Fruit fly (Drosophila melanogaster) whole organism, embryonic: ENCODE results near the gene CG16903.

Experiments used
- Abd-B ChIP-seq: fragments of 200-800 bp; sonication (Bioruptor generic); optimal IDR thresholded peaks from 2 replicates; lab custom pipeline; 2018; ENCODE audit warnings: missing biosample characterization, mild to moderate bottlenecking, missing genetic modification characterization, moderate library complexity
- Antp ChIP-seq: fragments of 200-800 bp; sonication (Bioruptor generic); optimal IDR thresholded peaks from 3 replicates; lab custom pipeline; 2016; ENCODE audit warnings: missing biosample characterization, missing genetic modification characterization
- CG11247 ChIP-seq: fragments of 200-800 bp; sonication (Bioruptor generic); IDR thresholded peaks from 2 replicates; pipeline ENCODE4 v1.3.6; 2022; ENCODE audit warnings: missing biosample characterization, missing genetic modification characterization
- CG11695 ChIP-seq: fragments of 200-800 bp; sonication (Bioruptor generic); IDR thresholded peaks from 3 replicates; pipeline ENCODE4 v1.3.6; 2022; ENCODE audit warnings: missing biosample characterization, missing genetic modification characterization
- CG12744 ChIP-seq: fragments of 200-800 bp; sonication (Bioruptor generic); optimal IDR thresholded peaks from 2 replicates; lab custom pipeline; 2016; ENCODE audit warnings: missing biosample characterization, missing genetic modification characterization
- CG12942 ChIP-seq: fragments of 200-800 bp; sonication (Bioruptor generic); optimal IDR thresholded peaks from 3 replicates; lab custom pipeline; 2016; ENCODE audit warnings: missing biosample characterization, missing genetic modification characterization
- CG16779 ChIP-seq: fragments of 200-800 bp; sonication (Bioruptor generic); IDR thresholded peaks from 2 replicates; pipeline ENCODE4 v1.3.6; 2022; ENCODE audit warnings: missing biosample characterization, missing genetic modification characterization
- CG1792 ChIP-seq: fragments of 200-800 bp; sonication (Bioruptor generic); optimal IDR thresholded peaks from 2 replicates; lab custom pipeline; 2016; ENCODE audit warnings: missing biosample characterization, missing genetic modification characterization
- CG1832 ChIP-seq: fragments of 200-800 bp; sonication (Bioruptor generic); optimal IDR thresholded peaks from 2 replicates; lab custom pipeline; 2017; ENCODE audit warnings: missing biosample characterization, mild to moderate bottlenecking, missing genetic modification characterization, inconsistent platforms
- CG18764 ChIP-seq: fragments of 200-800 bp; sonication (Bioruptor generic); optimal IDR thresholded peaks from 3 replicates; lab custom pipeline; 2016; ENCODE audit warnings: missing biosample characterization, missing genetic modification characterization
- CG2202 ChIP-seq: fragments of 200-800 bp; sonication (Bioruptor generic); optimal IDR thresholded peaks from 2 replicates; lab custom pipeline; 2018; ENCODE audit warnings: missing biosample characterization, mild to moderate bottlenecking, missing genetic modification characterization
- CG30431 ChIP-seq: fragments of 200-800 bp; sonication (Bioruptor generic); optimal IDR thresholded peaks from 2 replicates; lab custom pipeline; 2017; ENCODE audit warnings: missing biosample characterization, missing genetic modification characterization
- CG3065 ChIP-seq: fragments of 200-800 bp; sonication (Bioruptor generic); optimal IDR thresholded peaks from 2 replicates; lab custom pipeline; 2016; ENCODE audit warnings: missing biosample characterization, missing genetic modification characterization
- CG32532 ChIP-seq: fragments of 200-800 bp; sonication (Bioruptor generic); IDR thresholded peaks from 2 replicates; pipeline ENCODE4 v1.3.6; 2022; ENCODE audit warnings: missing biosample characterization, missing genetic modification characterization
- CG34422 ChIP-seq: fragments of 200-800 bp; sonication (Bioruptor generic); IDR thresholded peaks from 3 replicates; pipeline ENCODE4 v1.3.6; 2022; ENCODE audit warnings: missing biosample characterization, missing genetic modification characterization
- CG43689 ChIP-seq: fragments of 200-800 bp; sonication (Bioruptor generic); IDR thresholded peaks from 2 replicates; pipeline ENCODE4 v1.3.6; 2022; ENCODE audit warnings: missing biosample characterization, missing genetic modification characterization
- CG7271 ChIP-seq: fragments of 200-800 bp; sonication (Bioruptor generic); optimal IDR thresholded peaks from 2 replicates; lab custom pipeline; 2018; ENCODE audit warnings: missing biosample characterization, mild to moderate bottlenecking, missing genetic modification characterization, moderate library complexity
- CG7372 ChIP-seq: fragments of 200-800 bp; sonication (Bioruptor generic); IDR thresholded peaks from 2 replicates; pipeline ENCODE4 v1.3.6; 2022; ENCODE audit warnings: missing biosample characterization, missing genetic modification characterization
- CG8290 ChIP-seq, 3 experiments: fragments of 200-800 bp; sonication (Bioruptor generic); optimal IDR thresholded peaks; 2 replicates each; lab custom pipeline; 2016 to 2019; ENCODE audit warnings: missing biosample characterization in 3 of 3, missing genetic modification characterization in 3 of 3, mild to moderate bottlenecking in 2 of 3, moderate library complexity in 1 of 3
- CG8388 ChIP-seq: fragments of 200-800 bp; sonication (Bioruptor generic); optimal IDR thresholded peaks from 2 replicates; lab custom pipeline; 2019; ENCODE audit warnings: missing biosample characterization, mild to moderate bottlenecking, missing genetic modification characterization, moderate library complexity
- CrebB ChIP-seq: fragments of 200-800 bp; sonication (Bioruptor generic); optimal IDR thresholded peaks from 3 replicates; lab custom pipeline; 2018; ENCODE audit warnings: missing biosample characterization, mild to moderate bottlenecking, missing genetic modification characterization
- Dek ChIP-seq: fragments of 200-800 bp; sonication (Bioruptor generic); optimal IDR thresholded peaks from 3 replicates; lab custom pipeline; 2019; ENCODE audit warnings: missing biosample characterization, mild to moderate bottlenecking, missing genetic modification characterization, moderate library complexity
- Doc3 ChIP-seq: fragments of 200-800 bp; sonication (Bioruptor generic); IDR thresholded peaks from 3 replicates; pipeline ENCODE4 v1.3.6; 2022; ENCODE audit warnings: missing biosample characterization, missing genetic modification characterization; ENCODE audit not compliant: partially characterized antibody
- Hey ChIP-seq: fragments of 200-800 bp; sonication (Bioruptor generic); optimal IDR thresholded peaks from 3 replicates; lab custom pipeline; 2018; ENCODE audit warnings: missing biosample characterization, mild to moderate bottlenecking, missing genetic modification characterization
- Hmr ChIP-seq: fragments of 200-800 bp; sonication (Bioruptor generic); optimal IDR thresholded peaks from 3 replicates; lab custom pipeline; 2017; ENCODE audit warnings: mild to moderate bottlenecking, missing biosample characterization, missing genetic modification reagents, missing genetic modification characterization
- Hmx ChIP-seq: fragments of 200-800 bp; sonication (Bioruptor generic); optimal IDR thresholded peaks from 2 replicates; lab custom pipeline; 2016; ENCODE audit warnings: missing biosample characterization, missing genetic modification characterization
- Hsf ChIP-seq: fragments of 200-800 bp; sonication (Bioruptor generic); optimal IDR thresholded peaks from 3 replicates; lab custom pipeline; 2016; ENCODE audit warnings: missing biosample characterization, missing genetic modification characterization
- Ravus ChIP-seq: fragments of 200-800 bp; sonication (Bioruptor generic); IDR thresholded peaks from 2 replicates; pipeline ENCODE4 v1.3.6; 2022; ENCODE audit warnings: missing biosample characterization, missing genetic modification characterization
- Scr ChIP-seq: fragments of 200-800 bp; sonication (Bioruptor generic); IDR thresholded peaks from 2 replicates; pipeline ENCODE4 v1.3.6; 2022; ENCODE audit warnings: missing biosample characterization, missing genetic modification characterization; ENCODE audit not compliant: partially characterized antibody
- Xrp1 ChIP-seq: fragments of 200-800 bp; sonication (Bioruptor generic); IDR thresholded peaks from 2 replicates; pipeline ENCODE4 v1.3.6; 2022; ENCODE audit warnings: missing biosample characterization, missing genetic modification characterization
- bab2 ChIP-seq: fragments of 200-800 bp; sonication (Bioruptor generic); optimal IDR thresholded peaks from 2 replicates; lab custom pipeline; 2016; ENCODE audit warnings: missing biosample characterization, missing genetic modification characterization
- cwo ChIP-seq: fragments of 200-800 bp; sonication (Bioruptor generic); optimal IDR thresholded peaks from 3 replicates; lab custom pipeline; 2017; ENCODE audit warnings: missing biosample characterization, missing genetic modification characterization, mild to moderate bottlenecking, moderate library complexity, missing genetic modification reagents
- fd102C ChIP-seq: fragments of 200-800 bp; sonication (Bioruptor generic); optimal IDR thresholded peaks from 2 replicates; lab custom pipeline; 2018; ENCODE audit warnings: missing biosample characterization, mild to moderate bottlenecking, missing genetic modification characterization, moderate library complexity
- gcm2 ChIP-seq: fragments of 200-800 bp; sonication (Bioruptor generic); optimal IDR thresholded peaks from 2 replicates; lab custom pipeline; 2016; ENCODE audit warnings: missing biosample characterization, missing genetic modification characterization
- hb ChIP-seq: fragments of 200-800 bp; sonication (Bioruptor generic); IDR thresholded peaks from 3 replicates; pipeline ENCODE4 v1.3.6; 2022; ENCODE audit warnings: missing biosample characterization, missing genetic modification characterization; ENCODE audit not compliant: partially characterized antibody
- inv ChIP-seq: fragments of 200-800 bp; sonication (Bioruptor generic); IDR thresholded peaks from 2 replicates; pipeline ENCODE4 v1.3.6; 2022; ENCODE audit warnings: missing biosample characterization, missing genetic modification characterization; ENCODE audit not compliant: partially characterized antibody
- jumu ChIP-seq: fragments of 200-800 bp; sonication (Bioruptor generic); optimal IDR thresholded peaks from 3 replicates; lab custom pipeline; 2016; ENCODE audit warnings: missing biosample characterization, missing genetic modification characterization
- lab ChIP-seq: fragments of 200-800 bp; sonication (Bioruptor generic); optimal IDR thresholded peaks from 3 replicates; lab custom pipeline; 2017; ENCODE audit warnings: missing biosample characterization, missing genetic modification characterization, mild to moderate bottlenecking, moderate library complexity, missing genetic modification reagents
- lilli ChIP-seq: fragments of 200-800 bp; sonication (Bioruptor generic); optimal IDR thresholded peaks from 3 replicates; lab custom pipeline; 2016; ENCODE audit warnings: missing biosample characterization, missing genetic modification characterization
- maf-S ChIP-seq: fragments of 200-800 bp; sonication (Bioruptor generic); optimal IDR thresholded peaks from 2 replicates; lab custom pipeline; 2016; ENCODE audit warnings: missing biosample characterization, missing genetic modification characterization
- pho ChIP-seq: fragments of 200-800 bp; sonication (Bioruptor generic); optimal IDR thresholded peaks from 2 replicates; lab custom pipeline; 2016; ENCODE audit warnings: missing biosample characterization, missing genetic modification characterization
- rib ChIP-seq: fragments of 200-800 bp; sonication (Bioruptor generic); IDR thresholded peaks from 2 replicates; pipeline ENCODE4 v1.3.6; 2022; ENCODE audit warnings: missing biosample characterization, missing genetic modification characterization
- schlank ChIP-seq: fragments of 200-800 bp; sonication (Bioruptor generic); optimal IDR thresholded peaks from 2 replicates; lab custom pipeline; 2018; ENCODE audit warnings: missing biosample characterization, mild to moderate bottlenecking, missing genetic modification characterization
- sob ChIP-seq: fragments of 200-800 bp; sonication (Bioruptor generic); IDR thresholded peaks from 2 replicates; pipeline ENCODE4 v1.3.6; 2022; ENCODE audit warnings: missing biosample characterization, missing genetic modification characterization
- sqz ChIP-seq: fragments of 200-800 bp; sonication (Bioruptor generic); optimal IDR thresholded peaks from 3 replicates; lab custom pipeline; 2018; ENCODE audit warnings: missing biosample characterization, mild to moderate bottlenecking, missing genetic modification characterization
- sug ChIP-seq: fragments of 200-800 bp; optimal IDR thresholded peaks from 2 replicates; lab custom pipeline; 2019; ENCODE audit warnings: missing biosample characterization, mild to moderate bottlenecking, missing genetic modification characterization, moderate library complexity
- trem ChIP-seq: fragments of 200-800 bp; optimal IDR thresholded peaks from 3 replicates; lab custom pipeline; 2019; ENCODE audit warnings: missing biosample characterization, mild to moderate bottlenecking, missing genetic modification characterization, moderate library complexity
- ttk ChIP-seq: fragments of 200-800 bp; sonication (Bioruptor generic); IDR thresholded peaks from 2 replicates; pipeline ENCODE4 v2.1.2; 2022; ENCODE audit warnings: missing biosample characterization, missing genetic modification characterization
- vfl ChIP-seq: fragments of 200-800 bp; sonication (Bioruptor generic); optimal IDR thresholded peaks from 2 replicates; lab custom pipeline; 2016; ENCODE audit warnings: missing biosample characterization, missing genetic modification characterization

CG16903 gene

dm6 chrX:2121716-2122601 is 41.8 kb upstream of the CG16903 start (continued):
- TF ChIP-seq CrebB (tag; lab: Kevin White, UChicago) (no peak), CG18764 (GFP tag; lab: Kevin White, UChicago) (no peak), CG12744 (GFP tag; lab: Kevin White, UChicago) (no peak), vfl (no peak), CG11695 (GFP tag; lab: Robert Waterston, UW) (0 out of 3 replicates have a peak, but pooled peaks have one; percentile 43), inv (GFP tag; lab: Robert Waterston, UW) (no peak), Hmr (GFP tag; lab: Kevin White, UChicago) (no peak), Scr (GFP tag; lab: Robert Waterston, UW) (no peak), CG34422 (GFP tag; lab: Robert Waterston, UW) (no peak), Dek (tag; lab: Kevin White, UChicago) (peak; percentile 6), maf-S (GFP tag; lab: Kevin White, UChicago) (no peak), CG2202 (tag; lab: Kevin White, UChicago) (no peak), CG8290 (GFP tag; optimal IDR thresholded peaks at IDR 0.05; lab: Kevin White, UChicago) (no peak), CG8290 (tag; optimal IDR thresholded peaks at IDR 0.05; lab: Kevin White, UChicago) (peak in 1 of 2 experiments; percentile 7), CG7372 (GFP tag; lab: Robert Waterston, UW) (no peak), CG1792 (GFP tag; lab: Kevin White, UChicago) (no peak), Doc3 (no peak), schlank (tag; lab: Kevin White, UChicago) (no peak), rib (GFP tag; lab: Robert Waterston, UW) (no peak), hb (no peak), CG11247 (GFP tag; lab: Robert Waterston, UW) (no peak), CG8388 (GFP tag; lab: Kevin White, UChicago) (peak; percentile 79), CG30431 (GFP tag; lab: Kevin White, UChicago) (peak; percentile 12), Hey (tag; lab: Kevin White, UChicago) (no peak), pho (GFP tag; lab: Kevin White, UChicago) (no peak), CG43689 (GFP tag; lab: Robert Waterston, UW) (no peak), sqz (no peak), Xrp1 (GFP tag; lab: Robert Waterston, UW) (peak; percentile 32; the same call in 1 of the 2 replicates), CG1832 (peak; percentile 72), sug (no peak), Hmx (GFP tag; lab: Kevin White, UChicago) (no peak), lilli (GFP tag; lab: Kevin White, UChicago) (peak; percentile 33), cwo (GFP tag; lab: Kevin White, UChicago) (no peak), ttk (GFP tag; lab: Robert Waterston, UW) (no peak), CG7271 (tag; lab: Kevin White, UChicago) (no peak), bab2 (GFP tag; lab: Kevin White, UChicago) (no peak), Hsf (GFP tag; lab: Kevin White, UChicago) (peak; percentile 17), Ravus (GFP tag; lab: Robert Waterston, UW) (no peak), fd102C (GFP tag; lab: Kevin White, UChicago) (no peak), lab (GFP tag; lab: Kevin White, UChicago) (no peak), CG16779 (GFP tag; lab: Robert Waterston, UW) (no peak), jumu (GFP tag; lab: Kevin White, UChicago) (no peak), trem (tag; lab: Kevin White, UChicago) (no peak), gcm2 (GFP tag; lab: Kevin White, UChicago) (no peak), sob (no peak), Antp (no peak), CG3065 (GFP tag; lab: Kevin White, UChicago) (no peak), CG32532 (GFP tag; lab: Robert Waterston, UW) (0 out of 2 replicates have a peak, but pooled peaks have one; percentile 22), CG12942 (GFP tag; lab: Kevin White, UChicago) (no peak), Abd-B (GFP tag; lab: Kevin White, UChicago) (no peak)
